Fruit fly (Drosophila melanogaster) whole organism, adult: Measurements from ENCODE around the gene ATPsynC.

Source experiments
- CG12768 ChIP-seq: fragments of 200-800 bp; sonication (Bioruptor generic); optimal IDR thresholded peaks from 2 replicates; lab custom pipeline; 2017; ENCODE audit warnings: missing biosample characterization, missing genetic modification characterization, mild to moderate bottlenecking, moderate library complexity, missing genetic modification reagents
- CG7045 ChIP-seq: fragments of 200-800 bp; sonication (Bioruptor generic); optimal IDR thresholded peaks from 2 replicates; lab custom pipeline; 2017; ENCODE audit warnings: missing biosample characterization, mild to moderate bottlenecking, missing genetic modification characterization
- CG7101 ChIP-seq: fragments of 200-800 bp; sonication (Bioruptor generic); optimal IDR thresholded peaks from 2 replicates; lab custom pipeline; 2018; ENCODE audit warnings: missing biosample characterization, mild to moderate bottlenecking, missing genetic modification characterization, moderate library complexity
- Crg-1 ChIP-seq: fragments of 200-800 bp; sonication (Bioruptor generic); optimal IDR thresholded peaks from 2 replicates; lab custom pipeline; 2016; ENCODE audit warnings: missing biosample characterization, missing genetic modification characterization
- cic ChIP-seq: fragments of 200-800 bp; sonication (Bioruptor generic); optimal IDR thresholded peaks from 2 replicates; lab custom pipeline; 2017; ENCODE audit warnings: missing biosample characterization, mild to moderate bottlenecking, missing genetic modification characterization, moderate library complexity
- kay ChIP-seq: fragments of 200-800 bp; sonication (Bioruptor generic); peaks from one replicate; lab custom pipeline; 2016; ENCODE audit warnings: missing biosample characterization, missing genetic modification characterization, borderline replicate concordance
- ovo ChIP-seq: fragments of 200-800 bp; sonication (Bioruptor generic); optimal IDR thresholded peaks from 2 replicates; lab custom pipeline; 2016; ENCODE audit warnings: missing biosample characterization, missing genetic modification characterization

DNA sequence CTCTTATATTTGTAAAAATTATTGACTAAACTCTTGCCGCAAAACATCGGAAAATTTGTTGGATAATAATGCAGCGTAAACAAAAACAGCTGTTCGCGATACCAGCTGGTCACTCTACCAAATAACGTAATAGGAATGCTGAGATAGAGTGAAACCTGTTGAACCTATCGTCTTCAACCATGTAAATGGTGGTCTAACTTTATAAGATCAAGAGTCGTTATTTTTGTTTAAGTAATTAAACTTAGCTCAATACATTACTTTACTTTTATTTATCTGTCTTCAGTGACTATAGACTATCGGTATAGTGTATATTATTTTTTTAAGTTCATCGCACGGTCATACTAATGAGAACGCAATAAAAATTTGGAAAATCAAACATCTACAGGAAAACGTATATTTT is 35.4 kb upstream of the ATPsynC start, which contains the start of the genes CG1750 and spn-F:
- TF ChIP-seq CG12768 (GFP tag; lab: Kevin White, UChicago) (no peak), kay (no peak), Crg-1 (no peak), ovo (GFP tag; lab: Kevin White, UChicago) (no peak), CG7045 (GFP tag; lab: Kevin White, UChicago) (no peak), CG7101 (tag; lab: Kevin White, UChicago) (no peak), cic (no peak)
